Worm (Caenorhabditis elegans) whole organism, L2 larva: ENCODE measurements around the gene ctsa-2.

ENCODE experiments used
- C34F6.9 ChIP-seq: fragments of 150-350 bp; optimal IDR thresholded peaks from 2 replicates; lab custom pipeline; 2014; ENCODE audit warnings: missing biosample characterization, missing genetic modification characterization
- F13H6.1 ChIP-seq: sonication (generic microtip); optimal IDR thresholded peaks from 2 replicates; lab custom pipeline; 2016; ENCODE audit warnings: missing genetic modification characterization, missing compliant biosample characterization
- R02D3.7 ChIP-seq: fragments of 150-350 bp; optimal IDR thresholded peaks from 2 replicates; lab custom pipeline; 2014; ENCODE audit warnings: missing biosample characterization, missing genetic modification characterization
- Y55F3AM.14 ChIP-seq: fragments of 200-800 bp; sonication (Bioruptor generic); optimal IDR thresholded peaks from 2 replicates; lab custom pipeline; 2018; ENCODE audit warnings: mild to moderate bottlenecking, missing genetic modification characterization, missing compliant biosample characterization
- alr-1 ChIP-seq: fragments of 150-350 bp; optimal IDR thresholded peaks from 2 replicates; lab custom pipeline; 2014; ENCODE audit warnings: missing biosample characterization, missing genetic modification characterization
- blmp-1 ChIP-seq: sonication (generic microtip); optimal IDR thresholded peaks from 2 replicates; lab custom pipeline; 2017; ENCODE audit warnings: missing genetic modification characterization, mild to moderate bottlenecking, missing compliant biosample characterization, antibody characterized with exemption, moderate library complexity; ENCODE audit not compliant: insufficient read depth
- ceh-16 ChIP-seq: fragments of 150-350 bp; optimal IDR thresholded peaks from 2 replicates; lab custom pipeline; 2014; ENCODE audit warnings: missing biosample characterization, missing genetic modification characterization
- crh-2 ChIP-seq: sonication (generic microtip); optimal IDR thresholded peaks from 2 replicates; lab custom pipeline; 2017; ENCODE audit warnings: missing biosample characterization, missing genetic modification characterization
- dmd-4 ChIP-seq: sonication (generic microtip); optimal IDR thresholded peaks from 2 replicates; lab custom pipeline; 2017; ENCODE audit warnings: missing biosample characterization, missing genetic modification characterization
- egl-27 ChIP-seq: sonication (generic microtip); optimal IDR thresholded peaks from 3 replicates; lab custom pipeline; 2017; ENCODE audit warnings: missing biosample characterization, missing genetic modification reagents, missing genetic modification characterization
- elt-1 ChIP-seq: fragments of 150-350 bp; optimal IDR thresholded peaks from 2 replicates; lab custom pipeline; 2014; ENCODE audit warnings: missing biosample characterization, missing genetic modification characterization
- elt-3 ChIP-seq: sonication (generic microtip); optimal IDR thresholded peaks from 2 replicates; lab custom pipeline; 2017; ENCODE audit warnings: missing biosample characterization, missing genetic modification characterization
- fos-1 ChIP-seq: fragments of 150-350 bp; optimal IDR thresholded peaks from 2 replicates; lab custom pipeline; 2014; ENCODE audit warnings: missing biosample characterization, missing genetic modification characterization
- gmeb-1 ChIP-seq: fragments of 150-350 bp; optimal IDR thresholded peaks from 2 replicates; lab custom pipeline; 2014; ENCODE audit warnings: missing biosample characterization, missing genetic modification characterization
- lin-11 ChIP-seq: fragments of 150-350 bp; sonication (generic microtip); optimal IDR thresholded peaks from 2 replicates; lab custom pipeline; 2014; ENCODE audit warnings: missing biosample characterization, missing genetic modification characterization, inconsistent platforms, mixed read lengths
- lin-39 ChIP-seq: fragments of 150-350 bp; optimal IDR thresholded peaks from 2 replicates; lab custom pipeline; 2014; ENCODE audit warnings: missing biosample characterization, missing genetic modification reagents, missing genetic modification characterization
- mab-5 ChIP-seq: fragments of 150-350 bp; optimal IDR thresholded peaks from 2 replicates; lab custom pipeline; 2014; ENCODE audit warnings: missing biosample characterization, missing genetic modification characterization
- nhr-10 ChIP-seq: sonication (generic microtip); optimal IDR thresholded peaks from 2 replicates; lab custom pipeline; 2017; ENCODE audit warnings: missing biosample characterization, missing genetic modification characterization
- nhr-11 ChIP-seq: fragments of 150-350 bp; optimal IDR thresholded peaks from 2 replicates; lab custom pipeline; 2014; ENCODE audit warnings: missing biosample characterization, missing genetic modification characterization
- nhr-129 ChIP-seq: fragments of 150-350 bp; optimal IDR thresholded peaks from 2 replicates; lab custom pipeline; 2014; ENCODE audit warnings: missing biosample characterization, missing genetic modification characterization
- nhr-21 ChIP-seq: fragments of 150-350 bp; optimal IDR thresholded peaks from 2 replicates; lab custom pipeline; 2014; ENCODE audit warnings: missing biosample characterization, missing genetic modification characterization
- nhr-25 ChIP-seq: fragments of 150-350 bp; sonication (generic microtip); optimal IDR thresholded peaks from 3 replicates; lab custom pipeline; 2014; ENCODE audit warnings: missing biosample characterization, missing genetic modification characterization
- nhr-6 ChIP-seq: fragments of 150-350 bp; optimal IDR thresholded peaks from 2 replicates; lab custom pipeline; 2014; ENCODE audit warnings: missing biosample characterization, missing genetic modification characterization
- nhr-77 ChIP-seq: fragments of 150-350 bp; optimal IDR thresholded peaks from 2 replicates; lab custom pipeline; 2014; ENCODE audit warnings: missing biosample characterization, missing genetic modification characterization
- peb-1 ChIP-seq: fragments of 150-350 bp; optimal IDR thresholded peaks from 2 replicates; lab custom pipeline; 2014; ENCODE audit warnings: missing biosample characterization, missing genetic modification characterization
- sem-4 ChIP-seq: fragments of 150-350 bp; optimal IDR thresholded peaks from 2 replicates; lab custom pipeline; 2014; ENCODE audit warnings: missing biosample characterization, missing genetic modification reagents, missing genetic modification characterization
- sma-9 ChIP-seq, 2 experiments: fragments of 150-350 bp in 1 of 2; sonication (generic microtip) in 1 of 2; optimal IDR thresholded peaks; 2 replicates each; lab custom pipeline; 2014 to 2016; ENCODE audit warnings: missing genetic modification characterization in 2 of 2, mild to moderate bottlenecking in 1 of 2, missing biosample characterization in 1 of 2, missing compliant biosample characterization in 1 of 2, missing genetic modification reagents in 1 of 2, moderate library complexity in 1 of 2
- snpc-4 ChIP-seq: fragments of 150-350 bp; optimal IDR thresholded peaks from 2 replicates; lab custom pipeline; 2014; ENCODE audit warnings: missing biosample characterization, missing genetic modification characterization
- unc-39 ChIP-seq: fragments of 150-350 bp; optimal IDR thresholded peaks from 2 replicates; lab custom pipeline; 2014; ENCODE audit warnings: missing biosample characterization, missing genetic modification characterization
- unc-55 ChIP-seq: fragments of 150-350 bp; sonication (generic microtip); optimal IDR thresholded peaks from 3 replicates; lab custom pipeline; 2014; ENCODE audit warnings: missing biosample characterization, missing genetic modification reagents, missing genetic modification characterization
- unc-62 ChIP-seq: fragments of 150-350 bp; optimal IDR thresholded peaks from 2 replicates; lab custom pipeline; 2014; ENCODE audit warnings: missing biosample characterization, missing genetic modification reagents, missing genetic modification characterization
- zag-1 ChIP-seq: fragments of 150-350 bp; optimal IDR thresholded peaks from 2 replicates; lab custom pipeline; 2014; ENCODE audit warnings: missing biosample characterization, missing genetic modification characterization
- ztf-1 ChIP-seq: fragments of 200-800 bp; sonication (Bioruptor generic); conservative IDR thresholded peaks from 2 replicates; pipeline ENCODE4 v1.3.6; 2022; ENCODE audit warnings: missing genetic modification characterization, missing compliant biosample characterization
- ztf-4 ChIP-seq: fragments of 150-350 bp; optimal IDR thresholded peaks from 2 replicates; lab custom pipeline; 2014; ENCODE audit warnings: missing biosample characterization, missing genetic modification characterization

Gene ctsa-2

DNA sequence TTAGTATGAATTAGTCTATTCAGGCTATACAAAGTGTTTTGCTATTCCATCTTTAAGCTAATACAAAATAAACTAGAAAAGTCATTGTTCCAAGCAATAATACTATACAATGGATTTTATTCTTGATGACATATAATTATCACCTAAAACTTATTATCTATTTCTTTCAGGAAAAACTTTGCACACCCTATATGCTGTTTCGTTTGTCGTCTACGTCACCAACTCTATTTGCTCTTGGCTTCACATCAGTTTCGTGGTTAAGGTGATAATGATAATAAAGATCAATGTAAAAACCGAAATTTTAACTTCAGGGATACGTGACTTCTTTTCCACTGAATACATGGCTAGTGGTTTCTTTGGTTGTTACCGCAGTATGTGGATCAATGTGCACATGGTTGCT lies 32.1 kb upstream of the ctsa-2 start:
- no peak for TF ChIP-seq Y55F3AM.14 (GFP tag; lab: Kevin White, UChicago)
- peak; percentile 55 for TF ChIP-seq fos-1 (tag; lab: Kevin White, UChicago)
- TF ChIP-seq lin-39 (tag; lab: Kevin White, UChicago) = no peak
- TF ChIP-seq nhr-129 (tag; lab: Kevin White, UChicago) = no peak
- peak; percentile 34 for TF ChIP-seq sma-9 (GFP tag; optimal IDR thresholded peaks at IDR 0.05; lab: Kevin White, UChicago)
- TF ChIP-seq sma-9 (tag; optimal IDR thresholded peaks at IDR 0.05; lab: Kevin White, UChicago) = no peak

DNA sequence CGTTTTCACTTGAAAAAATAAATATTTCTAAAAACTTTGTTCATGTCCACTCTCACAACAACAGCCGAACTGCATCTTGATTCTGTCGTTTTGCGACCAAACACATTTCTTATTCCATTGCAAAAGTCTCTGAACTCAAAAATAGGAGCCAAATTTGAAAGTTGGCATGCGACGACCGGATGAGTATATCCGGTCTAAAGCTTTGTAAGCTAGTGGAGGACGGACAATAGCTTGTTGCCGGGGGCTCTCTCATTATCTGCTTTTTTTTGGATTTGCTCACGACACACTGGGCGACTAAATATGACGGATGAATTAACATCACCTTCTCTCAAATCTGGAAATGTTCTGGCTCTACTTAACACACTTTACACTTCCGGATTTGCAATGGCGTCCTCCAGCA lies 31.3 kb upstream of the ctsa-2 start, which contains the start of gene K04E7.1:
K04E7.1 (plus strand) TSS at position 301 of the 400 bp plus-strand sequence.
- no peak for TF ChIP-seq unc-39 (tag; lab: Kevin White, UChicago)
- TF ChIP-seq sma-9 (GFP tag; optimal IDR thresholded peaks at IDR 0.05; lab: Kevin White, UChicago) = no peak
- TF ChIP-seq sma-9 (tag; optimal IDR thresholded peaks at IDR 0.05; lab: Kevin White, UChicago) = no peak
- TF ChIP-seq lin-39 (tag; lab: Kevin White, UChicago) = no peak
- TF ChIP-seq ztf-4 (tag; lab: Kevin White, UChicago) = no peak
- TF ChIP-seq nhr-10 = no peak
- no peak for TF ChIP-seq mab-5 (tag; lab: Kevin White, UChicago)
- no peak for TF ChIP-seq nhr-21 (tag; lab: Kevin White, UChicago)
- TF ChIP-seq Y55F3AM.14 (GFP tag; lab: Kevin White, UChicago) = no peak
- TF ChIP-seq nhr-11 (tag; lab: Kevin White, UChicago) = no peak
- TF ChIP-seq nhr-25 = no peak
- TF ChIP-seq peb-1 = no peak
- no peak for TF ChIP-seq sem-4 (tag; lab: Kevin White, UChicago)
- TF ChIP-seq egl-27 (tag; lab: Kevin White, UChicago) = no peak
- no peak for TF ChIP-seq nhr-6 (tag; lab: Kevin White, UChicago)
- TF ChIP-seq unc-55 (GFP tag; lab: Kevin White, UChicago) = no peak
- no peak for TF ChIP-seq ceh-16 (tag; lab: Kevin White, UChicago)
- TF ChIP-seq, all 48 proteins: peak for 0

DNA sequence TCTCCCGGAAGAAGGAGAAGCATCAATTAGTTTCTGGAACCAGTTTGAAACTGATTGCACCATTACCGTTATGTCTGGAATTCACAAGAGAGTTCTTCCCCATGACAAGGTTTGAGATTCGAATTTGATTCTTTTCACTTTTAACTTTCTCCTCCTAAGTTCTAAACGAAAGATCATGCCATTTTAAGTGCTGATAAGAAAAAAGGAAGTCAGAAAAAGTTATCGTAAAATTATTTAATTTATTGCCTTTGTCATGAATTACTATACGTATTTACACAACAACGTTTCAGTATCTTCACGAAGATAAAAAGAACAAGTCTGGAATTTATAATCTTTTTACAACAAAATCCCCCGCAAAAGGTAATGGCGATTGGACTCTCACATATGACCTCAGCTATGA lies 29.7 kb upstream of the ctsa-2 start:
- TF ChIP-seq crh-2 (peak; percentile 5), nhr-21 (tag; lab: Kevin White, UChicago) (no peak), fos-1 (tag; lab: Kevin White, UChicago) (peak; percentile 44), egl-27 (tag; lab: Kevin White, UChicago) (no peak)

DNA sequence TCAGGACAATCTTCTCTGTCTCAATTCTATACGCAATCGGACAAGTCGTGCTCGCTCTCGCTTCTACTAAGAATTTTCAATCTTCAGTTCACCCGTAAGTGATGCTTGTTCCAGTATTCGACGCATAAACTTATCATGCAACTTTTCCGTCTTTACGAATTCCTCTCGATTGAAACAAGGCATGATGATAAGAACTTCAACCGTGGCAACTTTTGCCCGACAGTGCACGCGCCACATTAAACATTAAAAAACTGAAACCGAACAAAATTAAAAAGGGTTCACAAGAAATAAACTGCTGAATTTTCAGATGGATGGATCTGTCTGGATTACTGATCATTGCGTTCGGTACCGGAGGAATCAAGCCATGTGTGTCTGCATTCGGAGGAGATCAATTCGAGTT lies 28.1 kb upstream of the ctsa-2 start:
- TF ChIP-seq nhr-77 (tag; lab: Kevin White, UChicago) (no peak), fos-1 (tag; lab: Kevin White, UChicago) (peak; percentile 29)

DNA sequence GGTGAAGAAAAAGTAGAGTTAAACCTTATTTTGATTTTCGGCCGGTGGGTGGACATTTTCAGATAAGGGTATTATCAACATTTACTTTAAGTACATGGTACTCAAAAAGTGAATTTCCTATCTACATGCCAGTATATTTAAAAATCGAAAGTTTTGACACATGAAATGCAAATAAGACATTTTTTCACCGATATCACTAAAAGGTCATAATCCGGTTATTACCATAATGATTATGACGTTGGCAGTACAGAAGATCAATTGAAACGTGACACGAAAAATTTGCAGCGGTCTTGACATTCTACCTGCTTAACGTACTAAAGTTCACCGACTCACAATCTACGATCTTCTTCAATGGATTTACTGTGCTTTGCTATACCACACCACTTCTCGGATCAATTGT lies 27.6 kb upstream of the ctsa-2 start:
- TF ChIP-seq ztf-1 (GFP tag; lab: Robert Waterston, UW) (no peak), nhr-10 (no peak), elt-1 (tag; lab: Kevin White, UChicago) (no peak), ceh-16 (tag; lab: Kevin White, UChicago) (no peak), gmeb-1 (tag; lab: Kevin White, UChicago) (peak; percentile 17), nhr-129 (tag; lab: Kevin White, UChicago) (no peak), sma-9 (GFP tag; optimal IDR thresholded peaks at IDR 0.05; lab: Kevin White, UChicago) (peak; percentile 9), sma-9 (tag; optimal IDR thresholded peaks at IDR 0.05; lab: Kevin White, UChicago) (no peak), lin-11 (tag; lab: Kevin White, UChicago) (no peak), unc-62 (GFP tag; lab: Kevin White, UChicago) (no peak), zag-1 (tag; lab: Kevin White, UChicago) (no peak), blmp-1 (no peak), unc-39 (tag; lab: Kevin White, UChicago) (no peak), ztf-4 (tag; lab: Kevin White, UChicago) (no peak), snpc-4 (tag; lab: Kevin White, UChicago) (no peak), alr-1 (no peak), elt-3 (tag; lab: Kevin White, UChicago) (no peak), nhr-21 (tag; lab: Kevin White, UChicago) (no peak)

DNA sequence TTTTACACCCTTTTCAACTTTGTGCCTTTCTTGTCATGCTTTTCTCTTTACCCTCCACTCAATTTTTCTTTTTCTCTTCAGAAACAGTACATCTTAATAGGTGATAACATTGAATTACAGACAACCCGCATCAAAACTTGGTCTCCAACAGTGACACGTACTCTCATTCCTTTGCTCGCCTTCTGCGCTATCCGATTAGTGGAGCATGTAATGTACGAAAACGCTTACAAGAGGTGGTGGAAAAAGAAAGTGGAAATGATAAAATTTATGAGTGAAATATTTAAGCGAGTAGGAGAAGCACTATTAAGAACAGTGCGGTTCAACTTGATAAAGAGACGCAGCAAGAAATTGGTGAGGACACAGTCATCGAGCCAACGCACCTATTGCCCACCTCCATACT lies 26.2 kb upstream of the ctsa-2 start, which contains the start of gene pept-1:
pept-1 (plus strand) TSS at position 306 of the 400 bp plus-strand sequence.
- TF ChIP-seq fos-1 (tag; lab: Kevin White, UChicago) (peak; percentile 92), dmd-4 (tag; lab: Kevin White, UChicago) (no peak), nhr-21 (tag; lab: Kevin White, UChicago) (no peak), F13H6.1 (peak; percentile 63), egl-27 (tag; lab: Kevin White, UChicago) (peak; percentile 44), gmeb-1 (tag; lab: Kevin White, UChicago) (peak; percentile 46), sma-9 (GFP tag; optimal IDR thresholded peaks at IDR 0.05; lab: Kevin White, UChicago) (peak; percentile 68), sma-9 (tag; optimal IDR thresholded peaks at IDR 0.05; lab: Kevin White, UChicago) (no peak), R02D3.7 (no peak), crh-2 (peak; percentile 70), C34F6.9 (tag; lab: Kevin White, UChicago) (no peak)
